Fruit fly (Drosophila melanogaster): Measurements from ENCODE around the gene CG4829.

CG4829 gene

dm6 chrX:16803299-16803698 lies 8.2 kb upstream of the CG4829 start, which contains the start of the genes Rai1 and CG13005:
Gene Rai1, minus strand, starts transcription at chrX:16803344.
Gene CG13005, plus strand, starts transcription at chrX:16803650.
- TF ChIP-seq insv (optimal IDR thresholded peaks at IDR 0.05), result no peak
- TF ChIP-seq Myc (optimal IDR thresholded peaks at IDR 0.05), result no peak
- TF ChIP-seq ttk (optimal IDR thresholded peaks at IDR 0.05), result no peak
- no peak for TF ChIP-seq psq (optimal IDR thresholded peaks at IDR 0.05)
- TF ChIP-seq Sin3A (optimal IDR thresholded peaks at IDR 0.05), result no peak

dm6 chrX:16805768-16806167 lies 5.7 kb upstream of the CG4829 start, which contains the start of gene ppk28:
Gene ppk28, plus strand, starts transcription at chrX:16806068.
- TF ChIP-seq ttk (optimal IDR thresholded peaks at IDR 0.05), result no peak
- TF ChIP-seq psq (optimal IDR thresholded peaks at IDR 0.05), result no peak
- no peak for TF ChIP-seq Sin3A (optimal IDR thresholded peaks at IDR 0.05)
- no peak for TF ChIP-seq h (optimal IDR thresholded peaks at IDR 0.05)
- TF ChIP-seq insv (optimal IDR thresholded peaks at IDR 0.05), result no peak
- no peak for TF ChIP-seq Myc (optimal IDR thresholded peaks at IDR 0.05)

- no peak for TF ChIP-seq h (optimal IDR thresholded peaks at IDR 0.05)
- TF ChIP-seq ttk (optimal IDR thresholded peaks at IDR 0.05), result no peak
- no peak for TF ChIP-seq psq (optimal IDR thresholded peaks at IDR 0.05)
- TF ChIP-seq Sin3A (optimal IDR thresholded peaks at IDR 0.05), result no peak
- no peak for TF ChIP-seq Myc (optimal IDR thresholded peaks at IDR 0.05)
- no peak for TF ChIP-seq insv (optimal IDR thresholded peaks at IDR 0.05)
These were observed 2.8 kb upstream of the CG4829 start for dm6 chrX:16808654-16809053.

- TF ChIP-seq ttk (optimal IDR thresholded peaks at IDR 0.05) (no peak), Myc (optimal IDR thresholded peaks at IDR 0.05) (no peak), insv (optimal IDR thresholded peaks at IDR 0.05) (no peak), psq (optimal IDR thresholded peaks at IDR 0.05) (no peak), h (optimal IDR thresholded peaks at IDR 0.05) (no peak), Sin3A (optimal IDR thresholded peaks at IDR 0.05) (no peak)
These were observed 2.4 kb upstream of the CG4829 start for dm6 chrX:16809093-16809492.

- TF ChIP-seq Myc (optimal IDR thresholded peaks at IDR 0.05) (no peak), Sin3A (optimal IDR thresholded peaks at IDR 0.05) (no peak), h (optimal IDR thresholded peaks at IDR 0.05) (no peak), insv (optimal IDR thresholded peaks at IDR 0.05) (no peak), ttk (optimal IDR thresholded peaks at IDR 0.05) (no peak), psq (optimal IDR thresholded peaks at IDR 0.05) (no peak)
These were observed 1.7 kb downstream of the CG4829 start for dm6 chrX:16813226-16813625.

- TF ChIP-seq Sin3A (optimal IDR thresholded peaks at IDR 0.05), result no peak
- TF ChIP-seq insv (optimal IDR thresholded peaks at IDR 0.05), result no peak
- TF ChIP-seq psq (optimal IDR thresholded peaks at IDR 0.05), result no peak
- no peak for TF ChIP-seq ttk (optimal IDR thresholded peaks at IDR 0.05)
- no peak for TF ChIP-seq h (optimal IDR thresholded peaks at IDR 0.05)
- TF ChIP-seq Myc (optimal IDR thresholded peaks at IDR 0.05), result no peak
These were observed 2.9 kb downstream of the CG4829 start for dm6 chrX:16814351-16814750.

- TF ChIP-seq psq (optimal IDR thresholded peaks at IDR 0.05) (no peak), ttk (optimal IDR thresholded peaks at IDR 0.05) (no peak), Sin3A (optimal IDR thresholded peaks at IDR 0.05) (no peak), Myc (optimal IDR thresholded peaks at IDR 0.05) (no peak), h (optimal IDR thresholded peaks at IDR 0.05) (no peak), insv (optimal IDR thresholded peaks at IDR 0.05) (no peak)
These were observed 3.7 kb downstream of the CG4829 start for dm6 chrX:16815168-16815567.

- no peak for TF ChIP-seq Myc (optimal IDR thresholded peaks at IDR 0.05)
- TF ChIP-seq ttk (optimal IDR thresholded peaks at IDR 0.05), result no peak
- no peak for TF ChIP-seq insv (optimal IDR thresholded peaks at IDR 0.05)
- no peak for TF ChIP-seq Sin3A (optimal IDR thresholded peaks at IDR 0.05)
- TF ChIP-seq psq (optimal IDR thresholded peaks at IDR 0.05), result no peak
- TF ChIP-seq h (optimal IDR thresholded peaks at IDR 0.05), result no peak
These were observed 5.0 kb downstream of the CG4829 start for dm6 chrX:16816500-16816899.

- TF ChIP-seq insv (optimal IDR thresholded peaks at IDR 0.05) (no peak), ttk (optimal IDR thresholded peaks at IDR 0.05) (no peak), Sin3A (optimal IDR thresholded peaks at IDR 0.05) (no peak), Myc (optimal IDR thresholded peaks at IDR 0.05) (no peak), psq (optimal IDR thresholded peaks at IDR 0.05) (no peak), h (optimal IDR thresholded peaks at IDR 0.05) (no peak)
These were observed 6.7 kb downstream of the CG4829 start for dm6 chrX:16818186-16818585.

dm6 chrX:16820665-16821064 lies 9.2 kb downstream of the CG4829 start:
- TF ChIP-seq psq (optimal IDR thresholded peaks at IDR 0.05) (no peak), Myc (optimal IDR thresholded peaks at IDR 0.05) (no peak), ttk (optimal IDR thresholded peaks at IDR 0.05) (no peak), Sin3A (optimal IDR thresholded peaks at IDR 0.05) (no peak), h (optimal IDR thresholded peaks at IDR 0.05) (no peak), insv (optimal IDR thresholded peaks at IDR 0.05) (no peak)

dm6 chrX:16821216-16821615 lies 9.7 kb downstream of the CG4829 start:
- TF ChIP-seq insv (optimal IDR thresholded peaks at IDR 0.05) (no peak), ttk (optimal IDR thresholded peaks at IDR 0.05) (no peak), h (optimal IDR thresholded peaks at IDR 0.05) (no peak), Myc (optimal IDR thresholded peaks at IDR 0.05) (no peak), Sin3A (optimal IDR thresholded peaks at IDR 0.05) (no peak), psq (optimal IDR thresholded peaks at IDR 0.05) (no peak)

- TF ChIP-seq insv (optimal IDR thresholded peaks at IDR 0.05), result no peak
- TF ChIP-seq psq (optimal IDR thresholded peaks at IDR 0.05), result no peak
- no peak for TF ChIP-seq h (optimal IDR thresholded peaks at IDR 0.05)
- TF ChIP-seq Myc (optimal IDR thresholded peaks at IDR 0.05), result no peak
- no peak for TF ChIP-seq ttk (optimal IDR thresholded peaks at IDR 0.05)
- no peak for TF ChIP-seq Sin3A (optimal IDR thresholded peaks at IDR 0.05)
These were observed 10.6 kb downstream of the CG4829 start for dm6 chrX:16822080-16822479.

dm6 chrX:16829439-16830028 lies 18.0 kb downstream of the CG4829 start:
- TF ChIP-seq h (optimal IDR thresholded peaks at IDR 0.05) (no peak), ttk (optimal IDR thresholded peaks at IDR 0.05) (no peak), Myc (optimal IDR thresholded peaks at IDR 0.05) (no peak), psq (optimal IDR thresholded peaks at IDR 0.05) (no peak), insv (optimal IDR thresholded peaks at IDR 0.05) (no peak), Sin3A (optimal IDR thresholded peaks at IDR 0.05) (no peak)
